Worm (Caenorhabditis elegans) whole organism, young adult: Measurements from ENCODE around the gene gck-1.

ENCODE experiments used
- B0035.1 ChIP-seq: sonication (generic microtip); optimal IDR thresholded peaks from 2 replicates; lab custom pipeline; 2016; ENCODE audit warnings: missing genetic modification characterization, mild to moderate bottlenecking, missing compliant biosample characterization, missing genotype, missing genetic modification reagents
- B0336.3 ChIP-seq: fragments of 200-800 bp; sonication (Bioruptor generic); IDR thresholded peaks from 2 replicates; pipeline ENCODE4 v1.3.6; 2022; ENCODE audit warnings: missing genetic modification characterization, missing compliant biosample characterization
- F10E7.11 ChIP-seq: sonication (generic microtip); optimal IDR thresholded peaks from 2 replicates; lab custom pipeline; 2017; ENCODE audit warnings: mild to moderate bottlenecking, missing genetic modification characterization, moderate library complexity, missing compliant biosample characterization
- F23B12.7 ChIP-seq: sonication (generic microtip); optimal IDR thresholded peaks from 2 replicates; lab custom pipeline; 2017; ENCODE audit warnings: missing genetic modification characterization, mild to moderate bottlenecking, missing compliant biosample characterization, antibody characterized with exemption, moderate library complexity; ENCODE audit not compliant: insufficient read depth
- F49E8.2 ChIP-seq: sonication (generic microtip); optimal IDR thresholded peaks from 3 replicates; lab custom pipeline; 2017; ENCODE audit warnings: missing genetic modification characterization, mild to moderate bottlenecking, missing compliant biosample characterization, antibody characterized with exemption, moderate library complexity; ENCODE audit not compliant: insufficient read depth
- T07F8.4 ChIP-seq: sonication (generic microtip); optimal IDR thresholded peaks from 2 replicates; lab custom pipeline; 2016; ENCODE audit warnings: mild to moderate bottlenecking, missing genetic modification characterization, moderate library complexity, missing compliant biosample characterization
- Y53F4B.3 ChIP-seq: fragments of 200-800 bp; sonication (Bioruptor generic); IDR thresholded peaks from 2 replicates; pipeline ENCODE4 v1.3.6; 2022; ENCODE audit warnings: missing genetic modification reagents, missing genetic modification characterization, missing compliant biosample characterization
- ama-1 ChIP-seq, 3 experiments: fragments of 150-350 bp in 1 of 3; sonication (generic microtip) in 2 of 3; optimal IDR thresholded peaks; 2 replicates each; lab custom pipeline; 2014 to 2018; ENCODE audit warnings: missing biosample characterization in 2 of 3, missing genetic modification characterization in 2 of 3, missing genetic modification reagents in 2 of 3
- aptf-2 ChIP-seq: fragments of 200-800 bp; sonication (Bioruptor generic); conservative IDR thresholded peaks from 2 replicates; pipeline ENCODE4 v1.3.6; 2022; ENCODE audit warnings: missing genetic modification reagents, missing genetic modification characterization, missing compliant biosample characterization
- atf-7 ChIP-seq: sonication (generic microtip); optimal IDR thresholded peaks from 2 replicates; lab custom pipeline; 2017; ENCODE audit warnings: mild to moderate bottlenecking, missing genetic modification characterization, missing compliant biosample characterization
- athp-1 ChIP-seq: sonication (generic microtip); optimal IDR thresholded peaks from 2 replicates; lab custom pipeline; 2017; ENCODE audit warnings: mild to moderate bottlenecking, missing genetic modification characterization, missing compliant biosample characterization
- attf-5 ChIP-seq: fragments of 200-800 bp; sonication (Bioruptor generic); optimal IDR thresholded peaks from 2 replicates; lab custom pipeline; 2018; ENCODE audit warnings: mild to moderate bottlenecking, missing genetic modification characterization, missing compliant biosample characterization
- bed-2 ChIP-seq: fragments of 200-800 bp; sonication (Bioruptor generic); IDR thresholded peaks from 2 replicates; pipeline ENCODE4 v1.3.6; 2022; ENCODE audit warnings: missing genetic modification reagents, missing genetic modification characterization, missing compliant biosample characterization
- ccch-3 ChIP-seq: fragments of 200-800 bp; sonication (Bioruptor generic); optimal IDR thresholded peaks from 2 replicates; lab custom pipeline; 2018; ENCODE audit warnings: mild to moderate bottlenecking, missing genetic modification characterization, missing compliant biosample characterization
- cebp-1 ChIP-seq, 2 experiments: fragments of 200-800 bp in 1 of 2; sonication (Bioruptor generic) in 1 of 2; sonication (generic microtip) in 1 of 2; IDR thresholded peaks in 1 of 2; optimal IDR thresholded peaks in 1 of 2; 2 replicates each; pipeline versions ENCODE4 v1.3.6 to Lab custom; 2017 to 2022; ENCODE audit warnings: missing compliant biosample characterization in 2 of 2, missing genetic modification characterization in 2 of 2, mild to moderate bottlenecking in 1 of 2, missing genetic modification reagents in 1 of 2, moderate library complexity in 1 of 2
- ceh-27 ChIP-seq: fragments of 200-800 bp; sonication (Bioruptor generic); optimal IDR thresholded peaks from 2 replicates; lab custom pipeline; 2018; ENCODE audit warnings: mild to moderate bottlenecking, missing genetic modification characterization, moderate library complexity, missing compliant biosample characterization
- ceh-40 ChIP-seq: fragments of 200-800 bp; sonication (Bioruptor generic); IDR thresholded peaks from 2 replicates; pipeline ENCODE4 v1.3.6; 2022; ENCODE audit warnings: missing genetic modification characterization, missing compliant biosample characterization
- die-1 ChIP-seq: sonication (generic microtip); optimal IDR thresholded peaks from 2 replicates; lab custom pipeline; 2016; ENCODE audit warnings: missing genotype, mild to moderate bottlenecking, missing genetic modification characterization, missing compliant biosample characterization
- egrh-3 ChIP-seq: fragments of 200-800 bp; sonication (Bioruptor generic); IDR thresholded peaks from 2 replicates; pipeline ENCODE4 v1.3.6; 2022; ENCODE audit warnings: missing genetic modification reagents, missing genetic modification characterization, missing compliant biosample characterization
- hlh-26 ChIP-seq: fragments of 200-800 bp; sonication (Bioruptor generic); conservative IDR thresholded peaks from 2 replicates; pipeline ENCODE4 v1.3.6; 2022; ENCODE audit warnings: missing genetic modification reagents, missing genetic modification characterization, missing compliant biosample characterization
- let-526 ChIP-seq: fragments of 200-800 bp; sonication (Bioruptor generic); IDR thresholded peaks from 2 replicates; pipeline ENCODE4 v1.3.6; 2022; ENCODE audit warnings: missing genetic modification reagents, missing genetic modification characterization, missing compliant biosample characterization
- lin-26 ChIP-seq: fragments of 200-800 bp; sonication (Bioruptor generic); IDR thresholded peaks from 2 replicates; pipeline ENCODE4 v1.3.6; 2022; ENCODE audit warnings: missing genetic modification reagents, missing genetic modification characterization, missing compliant biosample characterization
- lin-40 ChIP-seq: sonication (generic microtip); optimal IDR thresholded peaks from 2 replicates; lab custom pipeline; 2016; ENCODE audit warnings: missing genetic modification characterization, mild to moderate bottlenecking, missing compliant biosample characterization, missing genotype, missing genetic modification reagents
- lin-54 ChIP-seq: fragments of 200-800 bp; sonication (Bioruptor generic); optimal IDR thresholded peaks from 2 replicates; lab custom pipeline; 2018; ENCODE audit warnings: mild to moderate bottlenecking, missing genetic modification characterization, missing compliant biosample characterization
- lsl-1 ChIP-seq: fragments of 200-800 bp; sonication (Bioruptor generic); optimal IDR thresholded peaks from 2 replicates; lab custom pipeline; 2018; ENCODE audit warnings: mild to moderate bottlenecking, missing genetic modification characterization, moderate library complexity, missing compliant biosample characterization
- pha-4 ChIP-seq: fragments of 150-350 bp; sonication (generic microtip); optimal IDR thresholded peaks from 2 replicates; lab custom pipeline; 2014; ENCODE audit warnings: missing biosample characterization, missing genetic modification reagents, missing genetic modification characterization
- snpc-1.1 ChIP-seq: sonication (generic microtip); optimal IDR thresholded peaks from 2 replicates; lab custom pipeline; 2017; ENCODE audit warnings: missing genetic modification characterization, mild to moderate bottlenecking, missing compliant biosample characterization, antibody characterized with exemption, moderate library complexity, missing genotype, missing genetic modification reagents; ENCODE audit not compliant: insufficient read depth
- snpc-4 ChIP-seq, 5 experiments: fragments of 150-350 bp in 1 of 5; sonication (generic microtip) in 4 of 5; optimal IDR thresholded peaks; 2 replicates each; lab custom pipeline; 2014 to 2018; ENCODE audit warnings: missing genetic modification characterization in 5 of 5, missing biosample characterization in 3 of 5, antibody characterized with exemption in 2 of 5, mild to moderate bottlenecking in 2 of 5, missing compliant biosample characterization in 2 of 5, missing genotype in 2 of 5, moderate library complexity in 2 of 5, missing genetic modification reagents in 1 of 5
- zim-3 ChIP-seq: sonication (generic microtip); optimal IDR thresholded peaks from 2 replicates; lab custom pipeline; 2017; ENCODE audit warnings: mild to moderate bottlenecking, missing genetic modification characterization, moderate library complexity, missing compliant biosample characterization
- ztf-22 ChIP-seq: fragments of 200-800 bp; sonication (Bioruptor generic); optimal IDR thresholded peaks from 2 replicates; lab custom pipeline; 2018; ENCODE audit warnings: mild to moderate bottlenecking, missing genetic modification characterization, moderate library complexity, missing compliant biosample characterization
- ztf-28 ChIP-seq: fragments of 200-800 bp; sonication (Bioruptor generic); IDR thresholded peaks from 2 replicates; pipeline ENCODE4 v1.3.6; 2022; ENCODE audit warnings: missing genetic modification reagents, missing genetic modification characterization, missing compliant biosample characterization

gck-1 gene

DNA sequence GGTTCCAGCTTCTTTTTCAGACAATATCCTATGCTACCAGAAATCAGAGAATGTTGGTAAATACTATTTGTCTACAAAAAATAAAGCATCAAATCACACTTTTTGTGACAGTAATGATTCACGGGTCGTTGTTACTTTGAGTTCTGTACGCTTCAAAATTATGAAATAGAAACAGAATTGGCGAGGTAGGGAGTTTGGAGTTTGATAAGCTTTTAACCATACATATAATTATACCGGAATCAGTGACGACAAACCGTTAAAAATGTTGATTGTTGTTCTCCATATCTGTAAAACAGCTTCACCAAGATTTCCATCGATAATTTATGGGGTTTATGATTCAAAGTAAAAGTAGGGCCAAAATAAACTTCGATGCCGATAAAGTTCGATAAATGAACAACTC lies 30.3 kb downstream of the gck-1 start:
- TF ChIP-seq zim-3 (no peak), cebp-1 (GFP tag; IDR thresholded peaks at IDR 0.05; lab: Robert Waterston, UW) (peak; percentile 34; the same call in 1 of the 2 replicates), cebp-1 (tag; optimal IDR thresholded peaks at IDR 0.05; lab: Kevin White, UChicago) (no peak)
- TF ChIP-seq, all 124 proteins: peak for 1

DNA sequence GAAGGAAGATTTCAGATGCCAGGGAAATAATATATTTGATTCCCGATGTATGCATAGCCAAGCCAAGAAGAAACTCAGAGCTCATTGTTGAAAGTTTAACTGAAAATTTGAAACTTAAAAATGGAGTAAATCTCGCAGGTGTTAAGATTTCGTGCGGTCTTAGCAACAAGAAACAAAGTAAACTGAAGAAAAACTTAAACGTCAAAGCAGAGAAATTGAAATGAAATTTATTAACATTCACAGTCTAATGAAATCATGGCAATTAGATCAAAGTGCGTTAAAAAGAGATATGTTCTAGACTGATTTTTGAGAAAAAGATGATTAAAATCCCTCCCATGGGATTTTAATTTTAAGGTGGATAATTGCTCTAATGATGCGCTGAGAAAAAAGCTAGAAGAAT lies 33.2 kb downstream of the gck-1 start, which contains the start of gene str-84:
str-84 (minus strand) TSS at position 101 of the 400 bp plus-strand sequence.
- TF ChIP-seq athp-1 (tag; lab: Kevin White, UChicago) (no peak), B0336.3 (GFP tag; lab: Robert Waterston, UW) (no peak), ceh-40 (no peak), aptf-2 (GFP tag; lab: Robert Waterston, UW) (no peak), lsl-1 (no peak), attf-5 (GFP tag; lab: Kevin White, UChicago) (no peak)
- TF ChIP-seq, all 124 proteins: peak for 0

DNA sequence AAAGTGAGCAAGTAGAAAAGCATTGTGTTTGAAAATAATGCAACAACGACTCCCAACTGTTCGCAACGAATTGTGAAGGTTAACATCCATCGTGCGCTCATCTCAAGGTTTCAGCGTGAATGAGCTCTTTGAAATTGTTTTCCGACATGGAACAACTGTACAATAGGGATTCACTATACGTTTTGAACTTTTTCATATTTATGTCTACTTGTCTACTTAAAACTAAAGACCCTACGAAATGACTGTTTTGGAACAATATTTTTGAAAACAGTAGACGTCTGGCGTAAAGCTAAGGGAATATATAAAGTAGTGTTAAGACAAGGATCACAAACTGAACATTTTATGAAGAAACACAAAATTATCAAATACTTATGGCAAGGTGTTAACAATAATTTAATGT lies 36.0 kb downstream of the gck-1 start, which contains the start of gene str-86:
str-86 (minus strand) TSS at position 101 of the 400 bp plus-strand sequence.
- TF ChIP-seq F23B12.7 (tag; lab: Kevin White, UChicago) (no peak), lin-54 (GFP tag; lab: Kevin White, UChicago) (no peak)

DNA sequence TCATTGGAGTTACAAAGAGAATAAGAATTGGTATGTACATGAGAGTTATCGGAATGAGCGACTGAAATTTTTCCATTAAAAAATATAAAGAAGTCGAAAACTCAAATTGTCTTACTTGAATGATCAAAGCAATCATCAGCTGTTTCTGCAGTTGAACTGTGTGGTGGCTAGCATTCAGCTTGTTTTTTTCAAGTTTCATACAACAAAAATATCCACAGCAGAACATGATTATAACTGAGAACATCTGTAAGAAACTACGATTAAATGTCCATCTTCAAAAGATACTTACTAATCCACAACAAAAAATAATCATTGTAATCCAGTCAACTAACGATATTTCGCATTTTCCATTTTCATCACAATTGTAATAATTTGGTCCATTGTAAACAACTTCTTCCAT lies 37.2 kb downstream of the gck-1 start:
- TF ChIP-seq atf-7 (tag; lab: Kevin White, UChicago) = no peak

DNA sequence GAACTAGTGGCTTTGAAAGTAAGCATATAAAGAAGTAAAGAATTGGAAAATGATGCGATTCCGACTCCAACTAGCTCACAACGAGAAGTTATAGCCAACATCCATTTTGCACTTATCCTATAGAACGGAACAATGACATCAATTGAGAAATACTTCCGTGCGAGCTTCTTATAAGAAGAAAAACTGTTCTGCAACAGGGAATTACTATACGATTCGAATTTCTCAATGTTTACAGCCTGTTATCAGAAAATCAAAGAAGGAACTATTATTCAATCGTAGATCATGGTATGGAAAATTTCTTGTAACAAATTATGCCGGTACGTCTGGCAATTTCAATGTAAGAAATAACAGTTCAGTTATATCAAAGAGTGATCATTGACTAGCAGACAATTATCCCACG lies 38.1 kb downstream of the gck-1 start, which contains the start of gene str-85:
str-85 (minus strand) TSS at position 101 of the 400 bp plus-strand sequence.
- TF ChIP-seq T07F8.4 (tag; lab: Kevin White, UChicago) (no peak), hlh-26 (GFP tag; lab: Robert Waterston, UW) (no peak), snpc-1.1 (tag; lab: Kevin White, UChicago) (no peak), die-1 (tag; lab: Kevin White, UChicago) (no peak), athp-1 (tag; lab: Kevin White, UChicago) (no peak)

DNA sequence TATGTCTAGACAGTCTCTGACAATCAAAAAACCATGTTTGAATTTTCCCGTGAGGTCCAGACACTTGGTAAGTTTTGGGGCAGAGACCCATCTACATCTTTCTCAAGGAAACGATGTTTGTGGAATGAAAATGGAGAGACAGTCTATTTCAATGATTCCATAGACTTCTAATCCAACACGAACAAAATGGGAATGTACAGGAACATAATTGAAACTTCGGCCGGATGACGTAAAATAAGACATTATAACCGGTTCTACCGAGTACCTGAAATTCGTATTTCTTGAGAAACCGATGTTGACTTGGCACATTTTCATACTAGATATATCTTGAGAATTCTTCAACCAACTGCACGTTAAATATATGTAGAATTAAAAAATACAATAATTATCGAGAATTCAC lies 40.5 kb downstream of the gck-1 start, which contains the start of gene str-87:
str-87 (minus strand) TSS at position 101 of the 400 bp plus-strand sequence.
- TF ChIP-seq B0035.1 (tag; lab: Kevin White, UChicago) (no peak), ztf-22 (GFP tag; lab: Kevin White, UChicago) (no peak), Y53F4B.3 (GFP tag; lab: Robert Waterston, UW) (no peak), pha-4 (tag; lab: Kevin White, UChicago) (no peak), ama-1 (optimal IDR thresholded peaks at IDR 0.05; lab: Kevin White, UChicago) (no peak), ama-1 (GFP tag; optimal IDR thresholded peaks at IDR 0.05; lab: Kevin White, UChicago) (no peak), ccch-3 (no peak), let-526 (GFP tag; lab: Robert Waterston, UW) (no peak), ceh-27 (GFP tag; lab: Kevin White, UChicago) (no peak), lin-40 (tag; lab: Kevin White, UChicago) (no peak), ztf-28 (GFP tag; lab: Robert Waterston, UW) (no peak)

DNA sequence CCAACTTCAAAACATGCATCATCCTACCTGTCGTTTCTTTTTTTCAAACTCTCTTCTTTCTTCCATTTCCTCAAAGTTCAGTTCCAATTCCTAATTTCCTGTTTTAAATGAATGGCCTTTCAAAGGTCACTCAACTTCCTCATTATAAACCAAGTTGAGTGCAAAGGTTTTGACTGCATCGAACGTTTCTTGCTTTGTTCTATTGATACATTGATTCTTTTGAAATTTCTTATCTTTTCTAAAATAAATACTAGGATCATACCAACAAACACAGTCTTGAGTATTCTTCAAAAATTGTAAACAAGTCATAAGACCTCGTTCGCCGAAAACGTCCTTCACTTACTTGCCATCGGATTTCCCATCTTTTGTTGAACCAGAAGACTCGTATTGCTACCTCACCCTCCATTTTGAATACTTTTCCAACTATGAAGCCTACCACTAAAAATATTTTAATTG lies 42.6 kb downstream of the gck-1 start, which contains the start of gene F59E11.7:
F59E11.7 (plus strand) TSS at position 51 of the 456 bp plus-strand sequence.
- no peak for TF ChIP-seq Y53F4B.3 (GFP tag; lab: Robert Waterston, UW)
- no peak for TF ChIP-seq egrh-3
- no peak for TF ChIP-seq bed-2
- TF ChIP-seq F49E8.2 (tag; lab: Kevin White, UChicago) = no peak
- TF ChIP-seq F10E7.11 = no peak
- no peak for TF ChIP-seq snpc-4 (GFP tag; optimal IDR thresholded peaks at IDR 0.05; lab: Kevin White, UChicago)
- no peak for TF ChIP-seq snpc-4 (tag; optimal IDR thresholded peaks at IDR 0.05; lab: Kevin White, UChicago)
- no peak for TF ChIP-seq lin-26 (GFP tag; lab: Robert Waterston, UW)
- TF ChIP-seq, all 124 proteins: peak for 0
